Worm (Caenorhabditis elegans): ENCODE measurements around the gene rrf-3.

Gene rrf-3

ce11 chrII:8126617-8127016 is 35.6 kb upstream of the rrf-3 start:
- no peak for TF ChIP-seq ceh-9 (tag; optimal IDR thresholded peaks at IDR 0.05)
- no peak for TF ChIP-seq nhr-28 (tag; optimal IDR thresholded peaks at IDR 0.05)
- no peak for TF ChIP-seq nhr-23 (tag; optimal IDR thresholded peaks at IDR 0.05)
- no peak for TF ChIP-seq nfya-1 (tag; optimal IDR thresholded peaks at IDR 0.05; ENCODE audit: insufficient read depth)

- TF ChIP-seq elt-1 (tag; optimal IDR thresholded peaks at IDR 0.05) (no peak), ama-1 (optimal IDR thresholded peaks at IDR 0.05) (no peak), hmg-11 (tag; optimal IDR thresholded peaks at IDR 0.05) (no peak), nhr-67 (tag; optimal IDR thresholded peaks at IDR 0.05) (no peak), elt-2 (tag; optimal IDR thresholded peaks at IDR 0.05) (peak; percentile 93), eor-1 (tag; optimal IDR thresholded peaks at IDR 0.05) (no peak), nhr-28 (tag; optimal IDR thresholded peaks at IDR 0.05) (no peak), jun-1 (tag; optimal IDR thresholded peaks at IDR 0.05) (peak; percentile 65), pqm-1 (tag; optimal IDR thresholded peaks at IDR 0.05) (peak; percentile 95), ZK546.5 (tag; optimal IDR thresholded peaks at IDR 0.05) (no peak), lin-39 (tag; optimal IDR thresholded peaks at IDR 0.05) (peak; percentile 23), pha-4 (tag; optimal IDR thresholded peaks at IDR 0.05) (peak; percentile 82), nfya-1 (tag; optimal IDR thresholded peaks at IDR 0.05; ENCODE audit: insufficient read depth) (peak; percentile 4), ztf-4 (tag; optimal IDR thresholded peaks at IDR 0.05) (no peak), ceh-16 (tag; optimal IDR thresholded peaks at IDR 0.05) (no peak), lsy-12 (tag; optimal IDR thresholded peaks at IDR 0.05) (no peak), nhr-23 (tag; optimal IDR thresholded peaks at IDR 0.05) (no peak), nhr-11 (tag; optimal IDR thresholded peaks at IDR 0.05) (no peak), unc-62 (GFP tag; optimal IDR thresholded peaks at IDR 0.05) (no peak), nhr-77 (tag; optimal IDR thresholded peaks at IDR 0.05) (no peak), egl-27 (tag; optimal IDR thresholded peaks at IDR 0.05) (no peak), ceh-28 (tag; optimal IDR thresholded peaks at IDR 0.05) (no peak), mml-1 (tag; optimal IDR thresholded peaks at IDR 0.05) (no peak)
Observed at ce11 chrII:8127290-8127689, 35.0 kb upstream of the rrf-3 start.

- TF ChIP-seq eor-1 (tag; optimal IDR thresholded peaks at IDR 0.05) (no peak), elt-2 (tag; optimal IDR thresholded peaks at IDR 0.05) (no peak), zag-1 (tag; optimal IDR thresholded peaks at IDR 0.05) (no peak), ceh-82 (tag; optimal IDR thresholded peaks at IDR 0.05) (no peak), egl-5 (tag; optimal IDR thresholded peaks at IDR 0.05) (no peak), ceh-9 (tag; optimal IDR thresholded peaks at IDR 0.05) (no peak), elt-1 (tag; optimal IDR thresholded peaks at IDR 0.05) (no peak), nhr-77 (tag; optimal IDR thresholded peaks at IDR 0.05) (no peak), ama-1 (optimal IDR thresholded peaks at IDR 0.05) (no peak), ZK546.5 (tag; optimal IDR thresholded peaks at IDR 0.05) (no peak)
Observed at ce11 chrII:8127794-8128193, 34.5 kb upstream of the rrf-3 start.

- peak; percentile 58 for TF ChIP-seq nhr-43 (tag; optimal IDR thresholded peaks at IDR 0.05; ENCODE audit: poor library complexity, severe bottlenecking)
- peak; percentile 27 for TF ChIP-seq skn-1 (tag; optimal IDR thresholded peaks at IDR 0.05)
- TF ChIP-seq unc-62 (GFP tag; optimal IDR thresholded peaks at IDR 0.05) = peak; percentile 42
- no peak for TF ChIP-seq nhr-77 (tag; optimal IDR thresholded peaks at IDR 0.05)
- TF ChIP-seq hmg-11 (tag; optimal IDR thresholded peaks at IDR 0.05) = peak; percentile 71
- no peak for TF ChIP-seq nhr-11 (tag; optimal IDR thresholded peaks at IDR 0.05)
- no peak for TF ChIP-seq ztf-11 (tag; optimal IDR thresholded peaks at IDR 0.05)
- TF ChIP-seq lin-39 (tag; optimal IDR thresholded peaks at IDR 0.05) = peak; percentile 79
- peak in 1 of 3 experiments; percentile 52 for TF ChIP-seq elt-3 (tag; optimal IDR thresholded peaks at IDR 0.05)
- TF ChIP-seq tbx-2 (tag; optimal IDR thresholded peaks at IDR 0.05) = peak; percentile 0
- TF ChIP-seq elt-2 (tag; optimal IDR thresholded peaks at IDR 0.05) = peak; percentile 35
- peak; percentile 49 for TF ChIP-seq nhr-23 (tag; optimal IDR thresholded peaks at IDR 0.05)
- no peak for TF ChIP-seq ceh-82 (tag; optimal IDR thresholded peaks at IDR 0.05)
- peak; percentile 40 for TF ChIP-seq ama-1 (optimal IDR thresholded peaks at IDR 0.05)
- peak; percentile 55 for TF ChIP-seq elt-1 (tag; optimal IDR thresholded peaks at IDR 0.05)
- peak; percentile 44 for TF ChIP-seq ceh-28 (tag; optimal IDR thresholded peaks at IDR 0.05)
- TF ChIP-seq nhr-25 (tag; optimal IDR thresholded peaks at IDR 0.05) = peak; percentile 94
- peak; percentile 69 for TF ChIP-seq pha-4 (tag; optimal IDR thresholded peaks at IDR 0.05)
- peak; percentile 85 for TF ChIP-seq nfya-1 (tag; optimal IDR thresholded peaks at IDR 0.05; ENCODE audit: insufficient read depth)
- no peak for TF ChIP-seq R02D3.7 (tag; optimal IDR thresholded peaks at IDR 0.05)
- peak; percentile 50 for TF ChIP-seq ztf-4 (tag; optimal IDR thresholded peaks at IDR 0.05)
- TF ChIP-seq nhr-76 (tag; optimal IDR thresholded peaks at IDR 0.05) = no peak
Observed at ce11 chrII:8128273-8129039, 33.8 kb upstream of the rrf-3 start.

Measured in whole organism, L3 larva.